Fruit fly (Drosophila melanogaster) whole organism, prepupa: Measurements from ENCODE around the gene CG6295.

ENCODE experiments used
- Blimp-1 ChIP-seq: fragments of 200-800 bp; sonication (Bioruptor generic); optimal IDR thresholded peaks from 3 replicates; lab custom pipeline; 2017; ENCODE audit warnings: missing biosample characterization, missing genetic modification characterization, mild to moderate bottlenecking, moderate library complexity, missing genetic modification reagents
- CG10631 ChIP-seq: fragments of 200-800 bp; sonication (Bioruptor generic); optimal IDR thresholded peaks from 2 replicates; lab custom pipeline; 2016; ENCODE audit warnings: missing biosample characterization, missing genetic modification characterization
- CG10669 ChIP-seq: fragments of 200-800 bp; sonication (Bioruptor generic); optimal IDR thresholded peaks from 3 replicates; lab custom pipeline; 2018; ENCODE audit warnings: missing biosample characterization, mild to moderate bottlenecking, missing genetic modification characterization, moderate library complexity
- CG11762 ChIP-seq: fragments of 200-800 bp; sonication (Bioruptor generic); optimal IDR thresholded peaks from 3 replicates; lab custom pipeline; 2016; ENCODE audit warnings: missing biosample characterization, missing genetic modification characterization; ENCODE audit not compliant: insufficient read depth
- CG3032 ChIP-seq: fragments of 200-800 bp; optimal IDR thresholded peaks from 2 replicates; lab custom pipeline; 2019; ENCODE audit warnings: missing biosample characterization, mild to moderate bottlenecking, missing genetic modification characterization, moderate library complexity
- CG32006 ChIP-seq: fragments of 200-800 bp; sonication (Bioruptor generic); optimal IDR thresholded peaks from 3 replicates; lab custom pipeline; 2017; ENCODE audit warnings: missing biosample characterization, mild to moderate bottlenecking, missing genetic modification characterization
- CG4318 ChIP-seq: fragments of 200-800 bp; sonication (Bioruptor generic); optimal IDR thresholded peaks from 3 replicates; lab custom pipeline; 2017; ENCODE audit warnings: missing biosample characterization, mild to moderate bottlenecking, missing genetic modification characterization
- CG6163 ChIP-seq: fragments of 200-800 bp; sonication (Bioruptor generic); IDR thresholded peaks from 3 replicates; pipeline ENCODE4 v1.3.6; 2022; ENCODE audit warnings: missing biosample characterization, missing genetic modification characterization
- CG6276 ChIP-seq: fragments of 200-800 bp; sonication (Bioruptor generic); optimal IDR thresholded peaks from 2 replicates; lab custom pipeline; 2017; ENCODE audit warnings: missing biosample characterization, mild to moderate bottlenecking, missing genetic modification characterization
- CG6808 ChIP-seq: fragments of 200-800 bp; sonication (Bioruptor generic); optimal IDR thresholded peaks from 3 replicates; lab custom pipeline; 2017; ENCODE audit warnings: missing biosample characterization, missing genetic modification characterization, mild to moderate bottlenecking, moderate library complexity, missing genetic modification reagents
- CG6854 ChIP-seq: fragments of 200-800 bp; sonication (Bioruptor generic); optimal IDR thresholded peaks from 2 replicates; lab custom pipeline; 2017; ENCODE audit warnings: missing biosample characterization, mild to moderate bottlenecking, missing genetic modification characterization
- CG8632 ChIP-seq: fragments of 200-800 bp; sonication (Bioruptor generic); optimal IDR thresholded peaks from 3 replicates; lab custom pipeline; 2016; ENCODE audit warnings: missing biosample characterization, missing genetic modification characterization
- Eip75B ChIP-seq: fragments of 200-800 bp; sonication (Bioruptor generic); optimal IDR thresholded peaks from 3 replicates; lab custom pipeline; 2016; ENCODE audit warnings: missing biosample characterization, missing genetic modification characterization
- Eip78C ChIP-seq: fragments of 200-800 bp; sonication (Bioruptor generic); peaks from one replicate; lab custom pipeline; 2016; ENCODE audit warnings: missing biosample characterization, missing genetic modification characterization
- Eip93F ChIP-seq: fragments of 200-800 bp; sonication (Bioruptor generic); optimal IDR thresholded peaks from 2 replicates; lab custom pipeline; 2016; ENCODE audit warnings: missing biosample characterization, mild to moderate bottlenecking, missing genetic modification characterization
- Ets21C ChIP-seq: fragments of 200-800 bp; sonication (Bioruptor generic); optimal IDR thresholded peaks from 3 replicates; lab custom pipeline; 2016; ENCODE audit warnings: missing biosample characterization, missing genetic modification characterization
- Ets96B ChIP-seq: fragments of 200-800 bp; optimal IDR thresholded peaks from 2 replicates; lab custom pipeline; 2019; ENCODE audit warnings: missing biosample characterization, mild to moderate bottlenecking, missing genetic modification characterization, moderate library complexity
- Hr39 ChIP-seq: fragments of 200-800 bp; sonication (Bioruptor generic); optimal IDR thresholded peaks from 2 replicates; lab custom pipeline; 2016; ENCODE audit warnings: missing biosample characterization, missing genetic modification characterization
- Hr4 ChIP-seq: fragments of 200-800 bp; sonication (Bioruptor generic); optimal IDR thresholded peaks from 3 replicates; lab custom pipeline; 2016; ENCODE audit warnings: missing biosample characterization, missing genetic modification characterization
- Smox ChIP-seq: fragments of 200-800 bp; sonication (Bioruptor generic); optimal IDR thresholded peaks from 3 replicates; lab custom pipeline; 2016; ENCODE audit warnings: missing biosample characterization, missing genetic modification characterization
- Sox102F ChIP-seq: fragments of 200-800 bp; sonication (Bioruptor generic); optimal IDR thresholded peaks from 2 replicates; lab custom pipeline; 2016; ENCODE audit warnings: missing biosample characterization, mild to moderate bottlenecking, missing genetic modification characterization
- Sox14 ChIP-seq: fragments of 200-800 bp; sonication (Bioruptor generic); optimal IDR thresholded peaks from 3 replicates; lab custom pipeline; 2016; ENCODE audit warnings: missing biosample characterization, missing genetic modification characterization
- Sox15 ChIP-seq: fragments of 200-800 bp; sonication (Bioruptor generic); optimal IDR thresholded peaks from 3 replicates; lab custom pipeline; 2016; ENCODE audit warnings: missing biosample characterization, missing genetic modification characterization
- achi ChIP-seq: fragments of 200-800 bp; sonication (Bioruptor generic); optimal IDR thresholded peaks from 3 replicates; lab custom pipeline; 2016; ENCODE audit warnings: missing biosample characterization, missing genetic modification characterization
- dac ChIP-seq: fragments of 200-800 bp; sonication (Bioruptor generic); optimal IDR thresholded peaks from 2 replicates; lab custom pipeline; 2017; ENCODE audit warnings: missing biosample characterization, mild to moderate bottlenecking, missing genetic modification characterization
- esn ChIP-seq: fragments of 200-800 bp; sonication (Bioruptor generic); optimal IDR thresholded peaks from 2 replicates; lab custom pipeline; 2016; ENCODE audit warnings: missing biosample characterization, mild to moderate bottlenecking, missing genetic modification characterization, moderate library complexity
- fd59A ChIP-seq: fragments of 200-800 bp; sonication (Bioruptor generic); optimal IDR thresholded peaks from 2 replicates; lab custom pipeline; 2017; ENCODE audit warnings: missing biosample characterization, mild to moderate bottlenecking, missing genetic modification characterization, missing genetic modification reagents
- net ChIP-seq: fragments of 200-800 bp; sonication (Bioruptor generic); optimal IDR thresholded peaks from 3 replicates; lab custom pipeline; 2016; ENCODE audit warnings: missing biosample characterization, missing genetic modification characterization
- spab ChIP-seq: fragments of 200-800 bp; sonication (Bioruptor generic); optimal IDR thresholded peaks from 2 replicates; lab custom pipeline; 2017; ENCODE audit warnings: missing biosample characterization, mild to moderate bottlenecking, missing genetic modification characterization, missing genetic modification reagents
- ss ChIP-seq, 2 experiments: fragments of 200-800 bp; sonication (Bioruptor generic); optimal IDR thresholded peaks; 2 replicates in 1 of 2; 3 replicates in 1 of 2; lab custom pipeline; 2017 to 2018; ENCODE audit warnings: mild to moderate bottlenecking in 2 of 2, missing biosample characterization in 2 of 2, missing genetic modification characterization in 2 of 2, moderate library complexity in 1 of 2
- svp ChIP-seq: fragments of 200-800 bp; sonication (Bioruptor generic); peaks from one replicate; lab custom pipeline; 2016; ENCODE audit warnings: missing biosample characterization, missing genetic modification characterization
- vri ChIP-seq: fragments of 200-800 bp; sonication (Bioruptor generic); optimal IDR thresholded peaks from 3 replicates; lab custom pipeline; 2016; ENCODE audit warnings: missing biosample characterization, mild to moderate bottlenecking, missing genetic modification characterization

The CG6295 gene

DNA sequence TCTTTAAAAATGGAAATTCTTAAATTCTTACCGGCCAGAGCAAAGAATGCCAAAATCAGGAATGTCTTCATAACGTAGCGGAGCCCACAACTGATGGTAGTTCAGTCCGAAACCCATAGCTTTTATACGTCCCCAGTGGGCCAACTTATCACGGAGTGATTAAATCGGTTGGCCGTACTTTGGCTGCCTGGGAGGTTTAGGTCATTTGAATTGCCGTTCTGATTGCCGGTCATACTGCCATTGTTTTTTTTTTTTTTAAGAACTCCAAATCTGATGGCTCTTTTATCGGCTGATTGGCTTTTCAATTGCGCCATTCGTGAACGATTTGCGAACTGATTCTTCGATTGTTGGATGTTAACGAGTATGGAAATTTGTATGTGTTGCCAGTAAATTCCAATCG is 16.3 kb upstream of the CG6295 start, which contains the start of gene CG6277:
Gene CG6277 (minus strand): TSS at position 101 of the 400 bp plus-strand sequence.
- TF ChIP-seq CG3032 (tag; lab: Kevin White, UChicago) (no peak), Sox102F (GFP tag; lab: Kevin White, UChicago) (no peak), Sox15 (GFP tag; lab: Kevin White, UChicago) (no peak), Eip75B (GFP tag; lab: Kevin White, UChicago) (no peak), vri (GFP tag; lab: Kevin White, UChicago) (peak; percentile 37)
- TF ChIP-seq, all 60 proteins: peak for 1

DNA sequence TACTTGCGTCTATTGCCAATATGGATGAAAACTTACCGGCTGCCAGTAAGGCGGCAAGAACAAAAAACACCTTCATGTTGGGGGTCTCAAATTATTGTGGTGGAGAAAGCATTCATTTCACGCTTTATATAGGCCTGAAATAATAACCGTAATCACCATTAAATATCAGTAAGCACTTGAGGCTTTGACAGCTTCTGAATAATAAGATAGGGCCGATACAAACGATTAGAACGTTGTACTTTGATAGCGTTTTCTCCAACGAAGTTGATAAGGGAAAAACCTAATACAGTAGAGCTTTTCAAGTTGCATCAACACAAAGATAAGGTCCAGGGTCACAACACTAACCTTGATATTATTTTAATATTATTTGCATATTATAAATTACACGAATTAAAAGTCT is 14.4 kb upstream of the CG6295 start, which contains the start of gene CG6283:
Gene CG6283 (minus strand): TSS at position 101 of the 400 bp plus-strand sequence.
- TF ChIP-seq CG6276 (GFP tag; lab: Kevin White, UChicago) = no peak
- no peak for TF ChIP-seq Hr4
- no peak for TF ChIP-seq ss (GFP tag; optimal IDR thresholded peaks at IDR 0.05; lab: Kevin White, UChicago)
- no peak for TF ChIP-seq Blimp-1 (GFP tag; lab: Kevin White, UChicago)
- TF ChIP-seq vri (GFP tag; lab: Kevin White, UChicago) = no peak
- TF ChIP-seq esn (GFP tag; lab: Kevin White, UChicago) = no peak
- no peak for TF ChIP-seq spab (GFP tag; lab: Kevin White, UChicago)
- no peak for TF ChIP-seq Eip78C (GFP tag; lab: Kevin White, UChicago)
- TF ChIP-seq achi = no peak
- TF ChIP-seq net (GFP tag; lab: Kevin White, UChicago) = no peak
- no peak for TF ChIP-seq Sox102F (GFP tag; lab: Kevin White, UChicago)
- TF ChIP-seq Eip93F (GFP tag; lab: Kevin White, UChicago) = no peak
- no peak for TF ChIP-seq CG11762
- TF ChIP-seq CG4318 (GFP tag; lab: Kevin White, UChicago) = no peak
- no peak for TF ChIP-seq Sox14 (GFP tag; lab: Kevin White, UChicago)
- TF ChIP-seq CG8632 = no peak
- TF ChIP-seq, all 60 proteins: peak for 0

DNA sequence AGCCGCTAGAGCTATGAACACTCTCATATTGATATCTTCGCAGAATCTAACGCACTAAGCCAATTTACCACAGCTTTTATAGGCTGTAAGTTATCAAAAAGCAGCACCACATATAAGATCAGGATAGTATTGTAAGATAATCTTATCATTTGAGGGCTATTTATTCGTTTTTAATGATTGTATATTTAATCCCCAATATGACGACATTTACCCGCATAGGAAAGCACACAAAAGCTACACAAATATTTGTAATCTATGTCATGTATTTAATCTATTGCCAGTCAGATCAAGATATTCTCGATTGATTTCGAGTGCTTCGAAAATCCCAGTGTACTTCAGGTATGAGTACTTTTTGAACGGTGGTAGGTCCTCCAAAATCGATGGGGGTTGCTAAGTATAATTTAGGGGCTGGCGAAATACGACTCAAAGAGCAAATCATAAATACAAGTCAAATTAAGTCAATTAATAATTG is 12.9 kb upstream of the CG6295 start, which contains the start of gene CG17191:
Gene CG17191 (minus strand): TSS at position 51 of the 472 bp plus-strand sequence.
- TF ChIP-seq ss (GFP tag; optimal IDR thresholded peaks at IDR 0.05; lab: Kevin White, UChicago) (no peak), CG32006 (no peak)

DNA sequence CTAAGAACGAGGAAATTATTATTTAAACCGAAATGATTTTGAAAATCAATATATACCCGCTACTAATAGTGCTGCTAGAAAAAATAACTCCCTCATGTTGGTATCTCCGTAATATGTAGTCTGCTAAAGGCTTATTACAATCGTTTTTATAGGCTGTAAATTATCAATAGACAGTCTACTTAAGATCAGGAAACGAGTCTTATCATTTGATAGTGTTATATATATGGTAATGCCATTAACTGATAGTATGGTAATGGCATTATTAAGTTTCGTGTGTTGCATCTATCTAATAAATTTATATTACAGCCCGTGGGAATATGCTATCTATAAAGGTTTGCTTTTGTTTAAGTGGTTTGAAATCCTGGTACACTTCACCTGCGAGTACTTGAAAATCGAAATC is 11.3 kb upstream of the CG6295 start, which contains the start of gene CG17192:
Gene CG17192 (minus strand): TSS at position 101 of the 400 bp plus-strand sequence.
- TF ChIP-seq CG6808 (GFP tag; lab: Kevin White, UChicago) (no peak), CG10631 (GFP tag; lab: Kevin White, UChicago) (no peak), achi (no peak), Hr39 (GFP tag; lab: Kevin White, UChicago) (no peak), CG4318 (GFP tag; lab: Kevin White, UChicago) (no peak)

DNA sequence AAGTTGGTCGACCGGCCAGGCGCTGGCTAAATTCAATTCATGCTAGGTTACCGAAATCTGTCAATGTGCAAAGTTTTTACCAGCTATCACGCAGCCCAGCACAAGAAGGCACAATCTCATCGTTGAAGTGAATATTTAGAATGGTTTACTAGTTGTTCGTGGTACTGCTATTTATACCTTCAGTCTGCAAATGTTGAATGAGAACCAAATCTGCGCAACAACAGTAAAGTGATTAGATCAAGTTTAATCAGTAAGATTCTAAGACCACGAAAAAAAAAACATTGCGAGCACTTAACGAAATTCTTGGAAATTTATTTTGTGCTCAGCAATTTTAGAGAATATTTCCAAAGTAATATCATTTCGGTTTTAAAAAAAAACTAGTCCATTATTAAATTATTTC is 1.5 kb downstream of the CG6295 start, which contains the start of gene CG6296:
Gene CG6296 (minus strand): TSS at position 132 of the 400 bp plus-strand sequence.
- no peak for TF ChIP-seq Eip93F (GFP tag; lab: Kevin White, UChicago)
- TF ChIP-seq Eip78C (GFP tag; lab: Kevin White, UChicago) = no peak
- no peak for TF ChIP-seq Ets21C (GFP tag; lab: Kevin White, UChicago)
- TF ChIP-seq fd59A (GFP tag; lab: Kevin White, UChicago) = no peak
- no peak for TF ChIP-seq esn (GFP tag; lab: Kevin White, UChicago)
- TF ChIP-seq CG6163 (GFP tag; lab: Robert Waterston, UW) = no peak
- TF ChIP-seq spab (GFP tag; lab: Kevin White, UChicago) = no peak
- TF ChIP-seq CG32006 = no peak
- TF ChIP-seq CG6854 = no peak
- TF ChIP-seq Ets96B (tag; lab: Kevin White, UChicago) = no peak
- TF ChIP-seq CG10669 (GFP tag; lab: Kevin White, UChicago) = no peak
- no peak for TF ChIP-seq CG8632
- TF ChIP-seq Smox (GFP tag; lab: Kevin White, UChicago) = no peak
- TF ChIP-seq dac = no peak
- no peak for TF ChIP-seq svp (GFP tag; lab: Kevin White, UChicago)
